Fruit fly (Drosophila melanogaster): ENCODE data around the gene CG8003.

DNA sequence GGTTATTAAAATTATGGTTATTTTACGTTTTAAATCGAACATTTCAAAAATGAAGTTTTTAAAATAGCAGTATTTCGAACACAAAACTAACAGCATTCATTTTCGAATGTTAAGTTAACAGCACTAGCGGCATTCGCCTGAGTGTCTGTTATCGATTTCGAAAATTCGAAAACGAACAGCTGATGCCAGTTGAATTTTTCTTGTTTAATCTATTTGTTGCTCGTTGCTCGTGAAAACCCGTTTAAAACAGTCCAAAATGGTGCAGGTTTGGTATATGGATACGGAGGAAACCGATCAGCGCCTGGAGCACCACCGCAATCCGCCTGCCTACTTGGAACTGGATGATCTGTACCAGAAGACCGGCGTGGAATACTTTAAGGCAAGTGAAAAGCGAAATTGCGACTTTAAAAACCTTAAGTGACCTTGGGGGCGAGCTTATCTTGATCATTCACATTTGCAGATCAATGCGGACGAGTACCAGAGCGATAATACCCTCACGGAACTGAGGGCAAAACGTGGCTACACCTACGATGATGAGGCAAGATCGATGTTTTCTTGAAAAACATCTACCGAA, 2.0 kb downstream of the CG8003 start, which contains the start of gene Adi1:
- TF ChIP-seq CTCF (optimal IDR thresholded peaks at IDR 0.05) (no peak), CG8478 (optimal IDR thresholded peaks at IDR 0.05) (no peak)

Measured in S2 (cell line).